Worm (Caenorhabditis elegans) whole organism, late embryonic: ENCODE data around the gene col-68.

Experiments used
- F13H6.1 ChIP-seq: sonication (generic microtip); optimal IDR thresholded peaks from 2 replicates; lab custom pipeline; 2016; ENCODE audit warnings: missing genetic modification characterization, missing compliant biosample characterization
- T23F11.4 ChIP-seq: fragments of 200-800 bp; sonication (Bioruptor generic); optimal IDR thresholded peaks from 2 replicates; lab custom pipeline; 2018; ENCODE audit warnings: mild to moderate bottlenecking, missing genetic modification characterization, missing compliant biosample characterization
- ceh-14 ChIP-seq: sonication (generic microtip); optimal IDR thresholded peaks from 2 replicates; lab custom pipeline; 2016; ENCODE audit warnings: missing genotype, missing genetic modification characterization, missing compliant biosample characterization
- ceh-22 ChIP-seq: sonication (generic microtip); optimal IDR thresholded peaks from 2 replicates; lab custom pipeline; 2017; ENCODE audit warnings: missing biosample characterization, missing genetic modification characterization
- ceh-31 ChIP-seq: sonication (generic microtip); optimal IDR thresholded peaks from 2 replicates; lab custom pipeline; 2016; ENCODE audit warnings: missing genetic modification characterization, missing compliant biosample characterization
- ceh-34 ChIP-seq: sonication (generic microtip); optimal IDR thresholded peaks from 2 replicates; lab custom pipeline; 2016; ENCODE audit warnings: mild to moderate bottlenecking, missing genetic modification characterization, missing compliant biosample characterization
- ceh-45 ChIP-seq: fragments of 200-800 bp; sonication (Bioruptor generic); IDR thresholded peaks from 2 replicates; pipeline ENCODE4 v1.3.6; 2022; ENCODE audit warnings: missing genetic modification reagents, missing genetic modification characterization, missing compliant biosample characterization
- ceh-6 ChIP-seq: fragments of 200-800 bp; sonication (Bioruptor generic); optimal IDR thresholded peaks from 2 replicates; lab custom pipeline; 2018; ENCODE audit warnings: mild to moderate bottlenecking, missing genetic modification characterization, missing compliant biosample characterization
- ceh-9 ChIP-seq: sonication (generic microtip); optimal IDR thresholded peaks from 2 replicates; lab custom pipeline; 2016; ENCODE audit warnings: mild to moderate bottlenecking, missing genetic modification characterization, inconsistent platforms, missing compliant biosample characterization
- che-1 ChIP-seq: sonication (generic microtip); optimal IDR thresholded peaks from 2 replicates; lab custom pipeline; 2016; ENCODE audit warnings: mild to moderate bottlenecking, missing genetic modification characterization, missing compliant biosample characterization
- elt-4 ChIP-seq: sonication (generic microtip); optimal IDR thresholded peaks from 2 replicates; lab custom pipeline; 2016; ENCODE audit warnings: missing genetic modification characterization, missing compliant biosample characterization
- gmeb-2 ChIP-seq: sonication (generic microtip); optimal IDR thresholded peaks from 2 replicates; lab custom pipeline; 2016; ENCODE audit warnings: missing genetic modification characterization, inconsistent platforms, missing compliant biosample characterization
- hlh-13 ChIP-seq: fragments of 200-800 bp; sonication (Bioruptor generic); optimal IDR thresholded peaks from 2 replicates; lab custom pipeline; 2018; ENCODE audit warnings: mild to moderate bottlenecking, missing genetic modification characterization, missing compliant biosample characterization
- lim-6 ChIP-seq: sonication (generic microtip); optimal IDR thresholded peaks from 2 replicates; lab custom pipeline; 2016; ENCODE audit warnings: missing genetic modification characterization, missing compliant biosample characterization
- odd-2 ChIP-seq: sonication (generic microtip); optimal IDR thresholded peaks from 2 replicates; lab custom pipeline; 2017; ENCODE audit warnings: antibody characterized with exemption, mild to moderate bottlenecking, missing genetic modification characterization, missing compliant biosample characterization
- pat-9 ChIP-seq: fragments of 200-800 bp; sonication (Bioruptor generic); optimal IDR thresholded peaks from 2 replicates; lab custom pipeline; 2018; ENCODE audit warnings: mild to moderate bottlenecking, missing genetic modification characterization, moderate library complexity, missing compliant biosample characterization
- pax-1 ChIP-seq: fragments of 150-350 bp; optimal IDR thresholded peaks from 2 replicates; lab custom pipeline; 2014; ENCODE audit warnings: missing biosample characterization, missing genetic modification characterization
- pha-4 ChIP-seq: fragments of 150-350 bp; optimal IDR thresholded peaks from 2 replicates; lab custom pipeline; 2018; ENCODE audit warnings: missing biosample characterization, missing genetic modification reagents, missing genetic modification characterization
- pros-1 ChIP-seq: fragments of 150-350 bp; optimal IDR thresholded peaks from 2 replicates; lab custom pipeline; 2014; ENCODE audit warnings: missing biosample characterization, missing genetic modification reagents, missing genetic modification characterization
- rnt-1 ChIP-seq: sonication (generic microtip); optimal IDR thresholded peaks from 2 replicates; lab custom pipeline; 2016; ENCODE audit warnings: missing genetic modification characterization, missing compliant biosample characterization
- sox-2 ChIP-seq: fragments of 200-800 bp; sonication (Bioruptor generic); IDR thresholded peaks from 2 replicates; pipeline ENCODE4 v1.3.6; 2022; ENCODE audit warnings: missing genetic modification reagents, missing genetic modification characterization, missing compliant biosample characterization
- tbx-7 ChIP-seq: sonication (generic microtip); optimal IDR thresholded peaks from 2 replicates; lab custom pipeline; 2016; ENCODE audit warnings: missing genotype, missing genetic modification characterization, missing compliant biosample characterization
- unc-55 ChIP-seq: sonication (generic microtip); optimal IDR thresholded peaks from 2 replicates; lab custom pipeline; 2017; ENCODE audit warnings: missing biosample characterization, missing genetic modification reagents, missing genetic modification characterization

Gene col-68

ce11 chrII:151495-151894, 47.2 kb downstream of the col-68 start:
- no peak for TF ChIP-seq unc-55
- no peak for TF ChIP-seq ceh-9
- TF ChIP-seq ceh-22 (tag; lab: Kevin White, UChicago), result no peak
- no peak for TF ChIP-seq ceh-31 (tag; lab: Kevin White, UChicago)
- TF ChIP-seq sox-2 (GFP tag; lab: Robert Waterston, UW), result no peak
- TF ChIP-seq T23F11.4 (GFP tag; lab: Kevin White, UChicago), result no peak

- TF ChIP-seq ceh-45 (GFP tag; lab: Robert Waterston, UW) (no peak), ceh-6 (no peak), elt-4 (tag; lab: Kevin White, UChicago) (no peak), che-1 (tag; lab: Kevin White, UChicago) (no peak), ceh-34 (tag; lab: Kevin White, UChicago) (no peak), gmeb-2 (tag; lab: Kevin White, UChicago) (no peak), pros-1 (tag; lab: Kevin White, UChicago) (no peak), pha-4 (tag; lab: Kevin White, UChicago) (no peak), hlh-13 (GFP tag; lab: Kevin White, UChicago) (no peak), F13H6.1 (tag; lab: Kevin White, UChicago) (no peak), odd-2 (tag; lab: Kevin White, UChicago) (no peak), lim-6 (tag; lab: Kevin White, UChicago) (no peak), pat-9 (tag; lab: Kevin White, UChicago) (no peak), rnt-1 (no peak), ceh-14 (tag; lab: Kevin White, UChicago) (no peak), pax-1 (tag; lab: Kevin White, UChicago) (no peak), tbx-7 (tag; lab: Kevin White, UChicago) (no peak)
Measured at ce11 chrII:152283-152682, 47.9 kb downstream of the col-68 start, which contains the start of gene T25D3.3. TSS of gene T25D3.3 (plus strand) at chrII:152583.
